Fruit fly (Drosophila melanogaster) whole organism, embryonic: ENCODE results near the gene PGRP-LF.

ENCODE experiments used
- B-H2 ChIP-seq: fragments of 200-800 bp; sonication (Bioruptor generic); optimal IDR thresholded peaks from 2 replicates; lab custom pipeline; 2018; ENCODE audit warnings: missing biosample characterization, mild to moderate bottlenecking, missing genetic modification characterization
- CG10543 ChIP-seq: fragments of 200-800 bp; sonication (Bioruptor generic); optimal IDR thresholded peaks from 3 replicates; lab custom pipeline; 2017; ENCODE audit warnings: missing biosample characterization, mild to moderate bottlenecking, missing genetic modification characterization, moderate library complexity
- CG10654 ChIP-seq: fragments of 200-800 bp; sonication (Bioruptor generic); optimal IDR thresholded peaks from 2 replicates; lab custom pipeline; 2016; ENCODE audit warnings: missing biosample characterization, missing genetic modification characterization
- CG11723 ChIP-seq: fragments of 200-800 bp; sonication (Bioruptor generic); optimal IDR thresholded peaks from 2 replicates; lab custom pipeline; 2017; ENCODE audit warnings: missing biosample characterization, mild to moderate bottlenecking, missing genetic modification characterization
- CG12659 ChIP-seq: fragments of 200-800 bp; sonication (Bioruptor generic); optimal IDR thresholded peaks from 3 replicates; lab custom pipeline; 2017; ENCODE audit warnings: mild to moderate bottlenecking, missing biosample characterization, missing genetic modification reagents, missing genetic modification characterization
- CG13287 ChIP-seq: fragments of 200-800 bp; sonication (Bioruptor generic); IDR thresholded peaks from 2 replicates; pipeline ENCODE4 v1.3.6; 2022; ENCODE audit warnings: missing biosample characterization, missing genetic modification characterization; ENCODE audit not compliant: partially characterized antibody
- CG15514 ChIP-seq: fragments of 200-800 bp; sonication (Bioruptor generic); optimal IDR thresholded peaks from 3 replicates; lab custom pipeline; 2017; ENCODE audit warnings: missing biosample characterization, missing genetic modification characterization, mild to moderate bottlenecking, moderate library complexity, missing genetic modification reagents
- CG17385 ChIP-seq: fragments of 200-800 bp; sonication (Bioruptor generic); optimal IDR thresholded peaks from 3 replicates; lab custom pipeline; 2018; ENCODE audit warnings: missing biosample characterization, mild to moderate bottlenecking, missing genetic modification characterization
- CG17612 ChIP-seq: fragments of 200-800 bp; sonication (Bioruptor generic); IDR thresholded peaks from 2 replicates; pipeline ENCODE4 v1.3.6; 2022; ENCODE audit warnings: missing biosample characterization, missing genetic modification characterization
- CG2199 ChIP-seq: fragments of 200-800 bp; sonication (Bioruptor generic); IDR thresholded peaks from 3 replicates; pipeline ENCODE4 v1.3.6; 2022; ENCODE audit warnings: missing biosample characterization, missing genetic modification characterization
- CG2678 ChIP-seq: fragments of 200-800 bp; sonication (Bioruptor generic); optimal IDR thresholded peaks from 3 replicates; lab custom pipeline; 2019; ENCODE audit warnings: missing biosample characterization, mild to moderate bottlenecking, missing genetic modification characterization, moderate library complexity
- CG32532 ChIP-seq: fragments of 200-800 bp; sonication (Bioruptor generic); IDR thresholded peaks from 2 replicates; pipeline ENCODE4 v1.3.6; 2022; ENCODE audit warnings: missing biosample characterization, missing genetic modification characterization
- CG34376 ChIP-seq: fragments of 200-800 bp; sonication (Bioruptor generic); optimal IDR thresholded peaks from 2 replicates; lab custom pipeline; 2018; ENCODE audit warnings: missing biosample characterization, mild to moderate bottlenecking, missing genetic modification characterization
- CG3838 ChIP-seq: fragments of 200-800 bp; sonication (Bioruptor generic); optimal IDR thresholded peaks from 3 replicates; lab custom pipeline; 2016; ENCODE audit warnings: missing biosample characterization, missing genetic modification characterization
- CG4854 ChIP-seq: fragments of 200-800 bp; sonication (Bioruptor generic); optimal IDR thresholded peaks from 2 replicates; lab custom pipeline; 2016; ENCODE audit warnings: missing biosample characterization, missing genetic modification characterization, inconsistent platforms
- CG9876 ChIP-seq: fragments of 200-800 bp; sonication (Bioruptor generic); optimal IDR thresholded peaks from 2 replicates; lab custom pipeline; 2016; ENCODE audit warnings: missing biosample characterization, missing genetic modification characterization
- D ChIP-seq, 2 experiments: fragments of 200-800 bp in 1 of 2; fragments of >200 bp in 1 of 2; sonication (Bioruptor generic) in 1 of 2; optimal IDR thresholded peaks; 2 replicates in 1 of 2; 3 replicates in 1 of 2; lab custom pipeline; 2017; ENCODE audit warnings: mild to moderate bottlenecking in 1 of 2, missing biosample characterization in 1 of 2, missing genetic modification characterization in 1 of 2, missing genetic modification reagents in 1 of 2
- D19B ChIP-seq: fragments of 200-800 bp; sonication (Bioruptor generic); optimal IDR thresholded peaks from 2 replicates; lab custom pipeline; 2017; ENCODE audit warnings: missing biosample characterization, mild to moderate bottlenecking, missing genetic modification characterization
- Fer1 ChIP-seq: fragments of 200-800 bp; sonication (Bioruptor generic); optimal IDR thresholded peaks from 2 replicates; lab custom pipeline; 2017; ENCODE audit warnings: missing biosample characterization, mild to moderate bottlenecking, missing genetic modification characterization
- H15 ChIP-seq: fragments of 200-800 bp; sonication (Bioruptor generic); IDR thresholded peaks from 3 replicates; pipeline ENCODE4 v1.3.6; 2022; ENCODE audit warnings: missing biosample characterization, missing genetic modification characterization
- MESR4 ChIP-seq: fragments of 200-800 bp; sonication (Bioruptor generic); optimal IDR thresholded peaks from 2 replicates; lab custom pipeline; 2018; ENCODE audit warnings: missing biosample characterization, mild to moderate bottlenecking, missing genetic modification characterization, moderate library complexity
- NK7.1 ChIP-seq: fragments of 200-800 bp; sonication (Bioruptor generic); optimal IDR thresholded peaks from 3 replicates; lab custom pipeline; 2016; ENCODE audit warnings: missing biosample characterization, missing genetic modification characterization
- NfI ChIP-seq: fragments of 200-800 bp; sonication (Bioruptor generic); optimal IDR thresholded peaks from 3 replicates; lab custom pipeline; 2018; ENCODE audit warnings: missing biosample characterization, mild to moderate bottlenecking, missing genetic modification characterization, moderate library complexity
- Trl ChIP-seq, 3 experiments: fragments of >200 bp in 2 of 3; fragments of 200-800 bp in 1 of 3; sonication (Bioruptor generic) in 1 of 3; optimal IDR thresholded peaks; 2 replicates in 1 of 3; 3 replicates in 2 of 3; lab custom pipeline; 2016 to 2017; ENCODE audit warnings: missing biosample characterization in 1 of 3, missing genetic modification characterization in 1 of 3
- ato ChIP-seq: fragments of 200-800 bp; sonication (Bioruptor generic); IDR thresholded peaks from 2 replicates; pipeline ENCODE4 v1.3.6; 2022; ENCODE audit warnings: missing biosample characterization, missing genetic modification characterization; ENCODE audit not compliant: partially characterized antibody
- cas ChIP-seq: fragments of 200-800 bp; sonication (Bioruptor generic); IDR thresholded peaks from 2 replicates; pipeline ENCODE4 v1.3.6; 2022; ENCODE audit warnings: missing biosample characterization, missing genetic modification characterization
- chif ChIP-seq, 2 experiments: fragments of 200-800 bp; sonication (Bioruptor generic); optimal IDR thresholded peaks; 3 replicates each; lab custom pipeline; 2016; ENCODE audit warnings: missing biosample characterization in 2 of 2, missing genetic modification characterization in 2 of 2
- crp ChIP-seq, 2 experiments: fragments of 200-800 bp; sonication (Bioruptor generic); optimal IDR thresholded peaks; 2 replicates in 1 of 2; 3 replicates in 1 of 2; lab custom pipeline; 2017; ENCODE audit warnings: missing biosample characterization in 2 of 2, missing genetic modification characterization in 2 of 2, mild to moderate bottlenecking in 1 of 2, moderate library complexity in 1 of 2
- gro ChIP-seq: fragments of 200-800 bp; sonication (Bioruptor generic); optimal IDR thresholded peaks from 2 replicates; lab custom pipeline; 2016; ENCODE audit warnings: missing biosample characterization, missing genetic modification characterization
- hth ChIP-seq: fragments of >200 bp; optimal IDR thresholded peaks from 2 replicates; lab custom pipeline; 2017; ENCODE audit warnings: inconsistent platforms
- insv ChIP-seq, 2 experiments: fragments of 200-800 bp; sonication (Bioruptor generic); optimal IDR thresholded peaks; 3 replicates each; lab custom pipeline; 2016 to 2018; ENCODE audit warnings: missing biosample characterization in 2 of 2, missing genetic modification characterization in 2 of 2
- inv ChIP-seq: fragments of 200-800 bp; sonication (Bioruptor generic); IDR thresholded peaks from 2 replicates; pipeline ENCODE4 v1.3.6; 2022; ENCODE audit warnings: missing biosample characterization, missing genetic modification characterization; ENCODE audit not compliant: partially characterized antibody
- kni ChIP-seq: fragments of 200-800 bp; sonication (Bioruptor generic); optimal IDR thresholded peaks from 3 replicates; lab custom pipeline; 2017; ENCODE audit warnings: mild to moderate bottlenecking, missing biosample characterization, missing genetic modification reagents, missing genetic modification characterization
- otp ChIP-seq: fragments of 200-800 bp; sonication (Bioruptor generic); IDR thresholded peaks from 3 replicates; pipeline ENCODE4, ENCODE4 v1.3.6; 2022; ENCODE audit warnings: missing biosample characterization, missing genetic modification characterization
- pfk ChIP-seq: fragments of 200-800 bp; sonication (Bioruptor generic); optimal IDR thresholded peaks from 2 replicates; lab custom pipeline; 2018; ENCODE audit warnings: missing biosample characterization, mild to moderate bottlenecking, missing genetic modification characterization, moderate library complexity
- phol ChIP-seq: fragments of 200-800 bp; sonication (Bioruptor generic); optimal IDR thresholded peaks from 3 replicates; lab custom pipeline; 2018; ENCODE audit warnings: missing biosample characterization, mild to moderate bottlenecking, missing genetic modification characterization, moderate library complexity
- prd ChIP-seq, 3 experiments: fragments of >200 bp in 2 of 3; fragments of 200-800 bp in 1 of 3; sonication (Bioruptor generic) in 1 of 3; optimal IDR thresholded peaks in 2 of 3; IDR thresholded peaks in 1 of 3; 2 replicates in 2 of 3; 3 replicates in 1 of 3; pipeline versions ENCODE4 v1.3.6 to Lab custom; 2017 to 2022; ENCODE audit warnings: missing biosample characterization in 1 of 3, missing genetic modification characterization in 1 of 3
- pum ChIP-seq: fragments of 200-800 bp; sonication (Bioruptor generic); optimal IDR thresholded peaks from 2 replicates; lab custom pipeline; 2016; ENCODE audit warnings: missing biosample characterization, missing genetic modification characterization
- repo ChIP-seq: fragments of 200-800 bp; sonication (Bioruptor generic); optimal IDR thresholded peaks from 2 replicates; lab custom pipeline; 2016; ENCODE audit warnings: missing biosample characterization, missing genetic modification characterization
- sd ChIP-seq: fragments of 200-800 bp; sonication (Bioruptor generic); optimal IDR thresholded peaks from 3 replicates; lab custom pipeline; 2018; ENCODE audit warnings: missing biosample characterization, mild to moderate bottlenecking, missing genetic modification characterization, moderate library complexity
- sug ChIP-seq: fragments of 200-800 bp; optimal IDR thresholded peaks from 2 replicates; lab custom pipeline; 2019; ENCODE audit warnings: missing biosample characterization, mild to moderate bottlenecking, missing genetic modification characterization, moderate library complexity
- trem ChIP-seq: fragments of 200-800 bp; optimal IDR thresholded peaks from 3 replicates; lab custom pipeline; 2019; ENCODE audit warnings: missing biosample characterization, mild to moderate bottlenecking, missing genetic modification characterization, moderate library complexity
- ttk ChIP-seq: fragments of 200-800 bp; sonication (Bioruptor generic); IDR thresholded peaks from 2 replicates; pipeline ENCODE4 v2.1.2; 2022; ENCODE audit warnings: missing biosample characterization, missing genetic modification characterization
- wek ChIP-seq: fragments of 200-800 bp; sonication (Bioruptor generic); optimal IDR thresholded peaks from 3 replicates; lab custom pipeline; 2018; ENCODE audit warnings: missing biosample characterization, mild to moderate bottlenecking, missing genetic modification characterization, moderate library complexity
- zen ChIP-seq: fragments of 200-800 bp; sonication (Bioruptor generic); optimal IDR thresholded peaks from 3 replicates; lab custom pipeline; 2018; ENCODE audit warnings: missing biosample characterization, mild to moderate bottlenecking, missing genetic modification characterization, moderate library complexity

PGRP-LF gene

DNA sequence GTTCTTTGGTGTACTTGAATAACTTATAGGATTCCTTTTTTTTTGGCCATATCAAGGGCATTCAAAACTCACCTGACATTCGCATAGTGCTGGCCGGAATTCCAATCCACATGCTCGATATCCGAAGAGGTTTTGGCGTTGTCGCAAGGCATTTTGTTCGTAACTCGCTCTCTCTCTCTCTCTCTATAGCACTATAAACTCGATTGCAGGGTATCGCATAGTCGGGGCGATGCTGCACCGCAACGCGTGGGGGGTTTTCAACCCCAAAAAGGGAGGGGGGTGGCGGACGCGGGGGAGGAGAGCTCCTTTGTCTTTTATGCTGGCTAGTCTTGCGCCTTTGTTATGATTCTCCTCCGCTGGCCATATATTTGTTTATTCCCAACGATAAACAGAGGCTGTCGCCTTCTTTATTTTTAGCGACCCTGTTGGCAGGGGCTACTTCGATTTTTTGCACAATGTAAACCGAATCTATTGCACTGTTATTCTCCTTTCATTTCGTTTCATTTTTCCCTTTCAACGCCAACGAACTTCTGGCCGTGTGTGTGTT, 49.1 kb downstream of the PGRP-LF start (continued):
- no peak for TF ChIP-seq CG12659 (GFP tag; lab: Kevin White, UChicago)
- no peak for TF ChIP-seq CG9876 (GFP tag; lab: Kevin White, UChicago)
- no peak for TF ChIP-seq CG10543 (GFP tag; lab: Kevin White, UChicago)
- 0 out of 3 replicates have a peak, but pooled peaks have one; percentile 41 for TF ChIP-seq H15 (GFP tag; lab: Robert Waterston, UW)
- no peak for TF ChIP-seq gro (GFP tag; lab: Kevin White, UChicago)
- TF ChIP-seq CG32532 (GFP tag; lab: Robert Waterston, UW), result peak; percentile 37
- no peak for TF ChIP-seq CG4854 (GFP tag; lab: Kevin White, UChicago)
- TF ChIP-seq CG2199 (GFP tag; lab: Robert Waterston, UW), result 0 out of 3 replicates have a peak, but pooled peaks have one; percentile 45
- peak; percentile 1 for TF ChIP-seq CG10654
- no peak for TF ChIP-seq pum
- no peak for TF ChIP-seq pfk (GFP tag; lab: Kevin White, UChicago)
- peak; percentile 90 for TF ChIP-seq D19B
- no peak for TF ChIP-seq NfI
- TF ChIP-seq cas (GFP tag; lab: Robert Waterston, UW), result no peak
- TF ChIP-seq B-H2, result no peak
- no peak for TF ChIP-seq repo (GFP tag; lab: Kevin White, UChicago)
- 0 out of 2 replicates have a peak, but pooled peaks have one; percentile 22 for TF ChIP-seq ttk
- no peak for TF ChIP-seq kni
- TF ChIP-seq wek (GFP tag; lab: Kevin White, UChicago), result no peak
- peak; percentile 14 to 17 for TF ChIP-seq Trl (optimal IDR thresholded peaks at IDR 0.05; lab: Kevin White, UChicago)
- no peak for TF ChIP-seq Trl (GFP tag; optimal IDR thresholded peaks at IDR 0.05; lab: Kevin White, UChicago)
- no peak for TF ChIP-seq D (optimal IDR thresholded peaks at IDR 0.05; lab: Kevin White, UChicago)
- TF ChIP-seq D (GFP tag; optimal IDR thresholded peaks at IDR 0.05; lab: Kevin White, UChicago), result no peak
- TF ChIP-seq CG11723 (GFP tag; lab: Kevin White, UChicago), result no peak
- no peak for TF ChIP-seq prd (optimal IDR thresholded peaks at IDR 0.05; lab: Kevin White, UChicago)
- TF ChIP-seq prd (GFP tag; IDR thresholded peaks at IDR 0.05; lab: Robert Waterston, UW), result peak; percentile 31; the same call in 1 of the 3 replicates
- peak; percentile 4 for TF ChIP-seq phol (tag; lab: Kevin White, UChicago)

DNA sequence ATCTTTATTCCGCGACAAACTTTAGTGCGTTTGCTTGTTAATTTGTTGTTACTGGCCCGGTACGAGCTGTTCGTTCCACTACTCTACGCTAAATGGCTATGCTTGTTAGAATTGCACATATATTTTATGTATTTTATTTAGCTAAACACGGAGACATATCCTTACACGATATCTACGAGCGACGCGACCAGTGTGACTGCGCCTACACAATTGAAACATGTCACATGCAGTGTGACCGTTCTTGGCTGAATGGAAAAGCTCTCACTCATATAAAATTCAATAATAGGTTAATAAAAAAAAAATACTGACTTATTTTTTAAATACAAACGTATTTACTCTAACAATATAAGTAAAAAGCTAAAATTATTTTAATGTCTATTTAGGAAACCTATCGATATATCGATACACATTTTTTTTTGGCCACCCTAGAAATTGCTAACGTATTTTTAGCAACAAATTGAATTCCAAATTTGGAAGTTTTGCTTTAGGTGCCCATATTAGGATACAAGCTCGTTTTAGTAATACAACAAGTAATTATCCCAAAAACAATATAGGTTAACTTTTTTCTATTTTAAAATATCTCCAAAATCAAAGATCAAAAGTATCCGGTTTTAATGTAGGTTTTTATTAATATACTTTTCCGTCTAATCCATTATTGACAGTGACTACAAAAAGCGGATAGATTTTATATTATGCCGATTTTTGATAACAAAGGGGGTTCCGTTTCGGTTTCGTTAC, 49.8 kb downstream of the PGRP-LF start, which contains the start of gene CG4080:
Gene CG4080, minus strand, starts transcription at position 215 of the 738 bp plus-strand sequence.
- TF ChIP-seq sd (tag; lab: Kevin White, UChicago) (peak; percentile 51), NK7.1 (GFP tag; lab: Kevin White, UChicago) (no peak), CG13287 (peak; percentile 88), crp (GFP tag; optimal IDR thresholded peaks at IDR 0.05; lab: Kevin White, UChicago) (peak in 1 of 2 experiments; percentile 4), trem (peak; percentile 61), CG17385 (GFP tag; lab: Kevin White, UChicago) (peak; percentile 8), Trl (optimal IDR thresholded peaks at IDR 0.05; lab: Kevin White, UChicago) (no peak), Trl (GFP tag; optimal IDR thresholded peaks at IDR 0.05; lab: Kevin White, UChicago) (no peak), CG15514 (GFP tag; lab: Kevin White, UChicago) (peak; percentile 67), CG11723 (GFP tag; lab: Kevin White, UChicago) (no peak), MESR4 (GFP tag; lab: Kevin White, UChicago) (peak; percentile 89), otp (GFP tag; lab: Robert Waterston, UW) (peak; percentile 27; the same call in 1 of the 3 replicates), inv (GFP tag; lab: Robert Waterston, UW) (peak; percentile 73), CG34376 (peak; percentile 55), CG17612 (GFP tag; lab: Robert Waterston, UW) (no peak), CG3838 (GFP tag; lab: Kevin White, UChicago) (peak; percentile 15), sug (tag; lab: Kevin White, UChicago) (peak; percentile 22), Fer1 (GFP tag; lab: Kevin White, UChicago) (peak; percentile 19), zen (peak; percentile 26), chif (GFP tag; optimal IDR thresholded peaks at IDR 0.05; lab: Kevin White, UChicago) (peak in 1 of 2 experiments; percentile 34), insv (GFP tag; optimal IDR thresholded peaks at IDR 0.05; lab: Kevin White, UChicago) (peak in 1 of 2 experiments; percentile 25), ato (GFP tag; lab: Robert Waterston, UW) (0 out of 2 replicates have a peak, but pooled peaks have one; percentile 14), CG2678 (peak; percentile 19), hth (lab: Kevin White, UChicago) (no peak)
